Fruit fly (Drosophila melanogaster) whole organism, prepupa: ENCODE measurements around the gene CG43050.

ENCODE experiments used
- Blimp-1 ChIP-seq: fragments of 200-800 bp; sonication (Bioruptor generic); optimal IDR thresholded peaks from 3 replicates; lab custom pipeline; 2017; ENCODE audit warnings: missing biosample characterization, missing genetic modification characterization, mild to moderate bottlenecking, moderate library complexity, missing genetic modification reagents
- CG1621 ChIP-seq: fragments of 200-800 bp; sonication (Bioruptor generic); optimal IDR thresholded peaks from 3 replicates; lab custom pipeline; 2018; ENCODE audit warnings: missing biosample characterization, mild to moderate bottlenecking, missing genetic modification characterization
- CG16779 ChIP-seq: fragments of 200-800 bp; sonication (Bioruptor generic); optimal IDR thresholded peaks from 3 replicates; lab custom pipeline; 2017; ENCODE audit warnings: missing biosample characterization, mild to moderate bottlenecking, missing genetic modification characterization
- CG32006 ChIP-seq: fragments of 200-800 bp; sonication (Bioruptor generic); optimal IDR thresholded peaks from 3 replicates; lab custom pipeline; 2017; ENCODE audit warnings: missing biosample characterization, mild to moderate bottlenecking, missing genetic modification characterization
- Eip93F ChIP-seq: fragments of 200-800 bp; sonication (Bioruptor generic); optimal IDR thresholded peaks from 2 replicates; lab custom pipeline; 2016; ENCODE audit warnings: missing biosample characterization, mild to moderate bottlenecking, missing genetic modification characterization
- Sox14 ChIP-seq: fragments of 200-800 bp; sonication (Bioruptor generic); optimal IDR thresholded peaks from 3 replicates; lab custom pipeline; 2016; ENCODE audit warnings: missing biosample characterization, missing genetic modification characterization
- Sox15 ChIP-seq: fragments of 200-800 bp; sonication (Bioruptor generic); optimal IDR thresholded peaks from 3 replicates; lab custom pipeline; 2016; ENCODE audit warnings: missing biosample characterization, missing genetic modification characterization
- dac ChIP-seq: fragments of 200-800 bp; sonication (Bioruptor generic); optimal IDR thresholded peaks from 2 replicates; lab custom pipeline; 2017; ENCODE audit warnings: missing biosample characterization, mild to moderate bottlenecking, missing genetic modification characterization
- eg ChIP-seq: fragments of 200-800 bp; sonication (Bioruptor generic); IDR thresholded peaks from 3 replicates; pipeline ENCODE4 v1.3.6; 2022; ENCODE audit warnings: missing biosample characterization, missing genetic modification characterization
- pdm3 ChIP-seq: fragments of 200-800 bp; sonication (Bioruptor generic); optimal IDR thresholded peaks from 3 replicates; lab custom pipeline; 2016; ENCODE audit warnings: missing biosample characterization, missing genetic modification characterization
- topi ChIP-seq: fragments of 200-800 bp; sonication (Bioruptor generic); optimal IDR thresholded peaks from 3 replicates; lab custom pipeline; 2016; ENCODE audit warnings: missing biosample characterization, missing genetic modification characterization

dm6 chr2L:13160227-13160626 lies 41.1 kb downstream of the CG43050 start, which contains the start of gene kmg:
- TF ChIP-seq topi (GFP tag; lab: Kevin White, UChicago) (no peak), CG32006 (GFP tag; lab: Kevin White, UChicago) (no peak), Blimp-1 (GFP tag; lab: Kevin White, UChicago) (no peak), CG16779 (tag; lab: Kevin White, UChicago) (no peak), pdm3 (no peak), CG1621 (tag; lab: Kevin White, UChicago) (no peak), dac (no peak), Eip93F (GFP tag; lab: Kevin White, UChicago) (no peak), eg (GFP tag; lab: Robert Waterston, UW) (no peak), Sox15 (no peak), Sox14 (GFP tag; lab: Kevin White, UChicago) (no peak)
